Fruit fly (Drosophila melanogaster) whole organism, pupa: ENCODE results near the gene Grip128.
A peak's percentile ranks its signal among the peaks of the same experiment; 100 is the strongest.

Experiments
- CG10348 ChIP-seq: fragments of 200-800 bp; sonication (Bioruptor generic); IDR thresholded peaks from 2 replicates; pipeline ENCODE4 v1.3.6; 2022; ENCODE audit warnings: missing biosample characterization, missing genetic modification characterization
- CG12605 ChIP-seq: fragments of 200-800 bp; sonication (Bioruptor generic); IDR thresholded peaks from 2 replicates; pipeline ENCODE4 v1.3.6; 2022; ENCODE audit warnings: missing biosample characterization, missing genetic modification characterization
- CG13204 ChIP-seq: fragments of 200-800 bp; sonication (Bioruptor generic); optimal IDR thresholded peaks from 2 replicates; lab custom pipeline; 2018; ENCODE audit warnings: missing biosample characterization, mild to moderate bottlenecking, missing genetic modification characterization, moderate library complexity
- CG14655 ChIP-seq: fragments of 200-800 bp; sonication (Bioruptor generic); optimal IDR thresholded peaks from 3 replicates; lab custom pipeline; 2017; ENCODE audit warnings: mild to moderate bottlenecking, missing biosample characterization, missing genetic modification reagents, missing genetic modification characterization
- CG15710 ChIP-seq: fragments of 200-800 bp; sonication (Bioruptor generic); optimal IDR thresholded peaks from 2 replicates; lab custom pipeline; 2018; ENCODE audit warnings: missing biosample characterization, mild to moderate bottlenecking, missing genetic modification characterization, moderate library complexity
- CG17806 ChIP-seq: fragments of 200-800 bp; sonication (Bioruptor generic); optimal IDR thresholded peaks from 2 replicates; lab custom pipeline; 2018; ENCODE audit warnings: missing biosample characterization, mild to moderate bottlenecking, missing genetic modification characterization, moderate library complexity
- CG32121 ChIP-seq: fragments of 200-800 bp; sonication (Bioruptor generic); IDR thresholded peaks from 2 replicates; pipeline ENCODE4 v1.3.6; 2022; ENCODE audit warnings: missing biosample characterization, missing genetic modification characterization
- CG34367 ChIP-seq: fragments of 200-800 bp; sonication (Bioruptor generic); optimal IDR thresholded peaks from 2 replicates; lab custom pipeline; 2018; ENCODE audit warnings: missing biosample characterization, mild to moderate bottlenecking, missing genetic modification characterization
- CG4496 ChIP-seq: fragments of 200-800 bp; sonication (Bioruptor generic); IDR thresholded peaks from 3 replicates; pipeline ENCODE4 v1.3.6; 2022; ENCODE audit warnings: missing biosample characterization, missing genetic modification characterization
- CG8159 ChIP-seq: fragments of 200-800 bp; sonication (Bioruptor generic); optimal IDR thresholded peaks from 3 replicates; lab custom pipeline; 2018; ENCODE audit warnings: missing biosample characterization, mild to moderate bottlenecking, missing genetic modification characterization, moderate library complexity
- CG8301 ChIP-seq: fragments of 200-800 bp; sonication (Bioruptor generic); optimal IDR thresholded peaks from 2 replicates; lab custom pipeline; 2018; ENCODE audit warnings: missing biosample characterization, mild to moderate bottlenecking, missing genetic modification characterization
- CG9948 ChIP-seq: fragments of 200-800 bp; sonication (Bioruptor generic); optimal IDR thresholded peaks from 2 replicates; lab custom pipeline; 2018; ENCODE audit warnings: missing biosample characterization, mild to moderate bottlenecking, missing genetic modification characterization, moderate library complexity
- D1 ChIP-seq: fragments of 200-800 bp; sonication (Bioruptor generic); optimal IDR thresholded peaks from 2 replicates; lab custom pipeline; 2018; ENCODE audit warnings: missing biosample characterization, mild to moderate bottlenecking, missing genetic modification characterization, moderate library complexity
- EcR ChIP-seq: fragments of 200-800 bp; sonication (Bioruptor generic); optimal IDR thresholded peaks from 3 replicates; lab custom pipeline; 2019; ENCODE audit warnings: missing biosample characterization, missing genetic modification characterization, mild to moderate bottlenecking, moderate library complexity, missing genetic modification reagents
- Ets98B ChIP-seq: fragments of 200-800 bp; sonication (Bioruptor generic); IDR thresholded peaks from 2 replicates; pipeline ENCODE4 v1.3.6; 2022; ENCODE audit warnings: missing biosample characterization, missing genetic modification characterization
- Pif1A ChIP-seq: fragments of 200-800 bp; sonication (Bioruptor generic); optimal IDR thresholded peaks from 3 replicates; lab custom pipeline; 2016; ENCODE audit warnings: missing biosample characterization, missing genetic modification characterization
- Pif1B ChIP-seq: fragments of 200-800 bp; sonication (Bioruptor generic); optimal IDR thresholded peaks from 3 replicates; lab custom pipeline; 2016; ENCODE audit warnings: missing biosample characterization, missing genetic modification characterization
- Snoo ChIP-seq: fragments of 200-800 bp; sonication (Bioruptor generic); optimal IDR thresholded peaks from 3 replicates; lab custom pipeline; 2017; ENCODE audit warnings: missing biosample characterization, mild to moderate bottlenecking, missing genetic modification characterization, inconsistent platforms
- fd96Ca ChIP-seq: fragments of 200-800 bp; sonication (Bioruptor generic); IDR thresholded peaks from 3 replicates; pipeline ENCODE4 v1.3.6; 2022; ENCODE audit warnings: missing biosample characterization, missing genetic modification characterization
- gl ChIP-seq: fragments of 200-800 bp; sonication (Bioruptor generic); optimal IDR thresholded peaks from 2 replicates; lab custom pipeline; 2018; ENCODE audit warnings: missing biosample characterization, mild to moderate bottlenecking, missing genetic modification characterization
- rn ChIP-seq: fragments of 200-800 bp; sonication (Bioruptor generic); IDR thresholded peaks from 2 replicates; pipeline ENCODE4 v1.3.6; 2022; ENCODE audit warnings: missing biosample characterization, missing genetic modification characterization

Gene Grip128

DNA sequence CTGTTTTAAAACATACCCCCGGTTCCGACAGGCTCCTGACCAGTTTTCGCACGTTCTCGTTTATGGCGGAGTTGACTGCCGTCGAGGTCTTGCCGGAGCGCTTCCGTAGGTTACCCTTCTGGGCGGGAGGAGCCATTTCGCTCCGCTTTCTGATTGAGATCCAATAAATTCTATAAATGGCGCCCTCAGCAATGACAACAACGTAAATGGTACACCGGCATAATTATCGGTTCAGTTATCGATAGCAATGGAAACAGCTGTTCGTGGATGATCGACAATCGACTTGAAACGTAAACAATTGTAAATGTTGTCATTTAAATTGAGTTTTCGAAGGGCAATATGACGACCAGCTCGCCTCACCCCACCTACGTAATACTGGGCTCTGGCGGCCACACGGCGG lies at the start of gene Grip128, which contains the start of gene Alg14:
Grip128 (minus strand) TSS at position 216 of the 400 bp plus-strand sequence.
Alg14 (plus strand) TSS at position 261 of the 400 bp plus-strand sequence.
- no peak for TF ChIP-seq CG14655 (GFP tag; lab: Kevin White, UChicago)
- TF ChIP-seq CG15710 (tag; lab: Kevin White, UChicago), result no peak
- no peak for TF ChIP-seq Pif1A
- no peak for TF ChIP-seq CG17806 (tag; lab: Kevin White, UChicago)
- no peak for TF ChIP-seq CG13204 (GFP tag; lab: Kevin White, UChicago)
- no peak for TF ChIP-seq EcR (GFP tag; lab: Kevin White, UChicago)
- no peak for TF ChIP-seq D1
- TF ChIP-seq gl (tag; lab: Kevin White, UChicago), result no peak
- TF ChIP-seq CG10348, result no peak
- TF ChIP-seq, all 21 proteins: peak for 0

DNA sequence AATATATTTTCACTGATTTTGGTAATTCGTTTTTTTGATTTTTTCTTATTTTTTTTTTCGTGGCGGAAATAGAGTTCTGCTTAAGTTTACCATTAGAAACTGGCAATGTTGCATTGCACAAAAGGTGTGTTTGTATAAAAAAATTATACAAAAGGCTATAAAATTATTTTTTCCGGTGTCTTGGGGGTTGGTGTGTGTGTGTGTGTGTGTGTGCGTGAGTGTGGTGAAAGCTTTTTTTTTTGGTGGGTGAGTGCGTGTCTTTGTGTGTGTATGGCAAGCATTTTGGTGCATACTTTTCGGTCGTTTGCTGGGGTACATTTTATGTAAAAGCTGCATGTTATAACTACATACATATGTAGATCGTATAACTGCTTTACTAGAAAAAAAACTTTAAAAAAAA lies 39.5 kb upstream of the Grip128 start:
- TF ChIP-seq CG17806 (tag; lab: Kevin White, UChicago) (no peak), CG32121 (0 out of 2 replicates have a peak, but pooled peaks have one; percentile 20), CG4496 (GFP tag; lab: Robert Waterston, UW) (peak; percentile 22; the same call in 1 of the 3 replicates)

DNA sequence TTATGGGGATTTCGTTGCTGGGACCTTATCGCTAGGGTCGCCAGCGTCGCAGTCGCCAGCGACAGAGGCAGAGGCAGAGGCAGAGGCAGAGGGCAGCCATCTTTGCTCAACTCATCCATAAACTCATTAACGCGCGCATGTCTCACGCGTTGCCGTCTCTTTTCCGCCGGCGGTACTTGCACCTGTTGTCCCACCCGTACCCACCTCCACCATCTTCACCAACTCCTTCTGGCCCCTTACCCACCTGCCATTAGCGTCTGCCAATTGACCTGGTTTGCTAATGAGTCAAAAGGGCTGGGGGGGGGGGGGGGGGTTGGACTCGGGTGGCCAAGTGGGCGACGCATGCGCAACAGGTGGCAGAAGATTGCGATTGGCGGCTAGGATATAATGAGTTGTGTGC lies 30.9 kb upstream of the Grip128 start:
- no peak for TF ChIP-seq Snoo (tag; lab: Kevin White, UChicago)
- no peak for TF ChIP-seq gl (tag; lab: Kevin White, UChicago)
- TF ChIP-seq fd96Ca (GFP tag; lab: Robert Waterston, UW), result no peak
- TF ChIP-seq Ets98B, result no peak
- no peak for TF ChIP-seq CG17806 (tag; lab: Kevin White, UChicago)
- TF ChIP-seq Pif1B (GFP tag; lab: Kevin White, UChicago), result no peak
- TF ChIP-seq Pif1A, result no peak
- no peak for TF ChIP-seq CG13204 (GFP tag; lab: Kevin White, UChicago)
- no peak for TF ChIP-seq CG32121
- TF ChIP-seq D1, result no peak
- no peak for TF ChIP-seq CG8301 (tag; lab: Kevin White, UChicago)
- TF ChIP-seq CG15710 (tag; lab: Kevin White, UChicago), result no peak
- TF ChIP-seq rn (GFP tag; lab: Robert Waterston, UW), result no peak
- TF ChIP-seq CG4496 (GFP tag; lab: Robert Waterston, UW), result no peak
- no peak for TF ChIP-seq CG12605 (GFP tag; lab: Robert Waterston, UW)
- TF ChIP-seq CG10348, result no peak
- TF ChIP-seq CG8159 (tag; lab: Kevin White, UChicago), result no peak
- no peak for TF ChIP-seq CG14655 (GFP tag; lab: Kevin White, UChicago)
- no peak for TF ChIP-seq EcR (GFP tag; lab: Kevin White, UChicago)
- no peak for TF ChIP-seq CG34367 (tag; lab: Kevin White, UChicago)

DNA sequence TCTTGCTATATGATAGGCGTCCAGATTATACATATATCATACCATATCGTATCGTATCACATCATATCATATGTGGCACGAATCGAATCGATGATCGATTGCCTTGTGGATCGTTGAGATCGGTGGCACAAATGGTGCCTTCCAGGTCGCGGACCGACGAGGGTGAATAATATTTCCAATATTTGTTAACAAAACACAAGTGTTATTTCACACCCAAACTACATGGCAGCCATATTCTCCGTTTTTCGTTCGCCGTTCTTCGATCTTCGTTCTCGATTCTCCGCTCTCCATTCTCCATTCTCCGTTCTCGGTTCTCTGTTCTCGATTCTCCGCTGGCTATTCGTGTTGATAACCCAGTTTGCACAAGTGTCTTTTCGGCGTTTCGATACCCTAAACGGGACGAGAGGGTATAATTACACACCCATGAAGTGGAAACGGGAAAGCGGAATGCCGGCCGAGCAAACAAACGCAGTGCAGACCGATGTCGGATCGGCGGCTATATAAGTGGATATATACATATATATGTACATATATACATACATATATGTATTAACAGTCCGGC lies 29.9 kb upstream of the Grip128 start:
- no peak for TF ChIP-seq CG17806 (tag; lab: Kevin White, UChicago)
- no peak for TF ChIP-seq EcR (GFP tag; lab: Kevin White, UChicago)
- no peak for TF ChIP-seq CG9948 (tag; lab: Kevin White, UChicago)

DNA sequence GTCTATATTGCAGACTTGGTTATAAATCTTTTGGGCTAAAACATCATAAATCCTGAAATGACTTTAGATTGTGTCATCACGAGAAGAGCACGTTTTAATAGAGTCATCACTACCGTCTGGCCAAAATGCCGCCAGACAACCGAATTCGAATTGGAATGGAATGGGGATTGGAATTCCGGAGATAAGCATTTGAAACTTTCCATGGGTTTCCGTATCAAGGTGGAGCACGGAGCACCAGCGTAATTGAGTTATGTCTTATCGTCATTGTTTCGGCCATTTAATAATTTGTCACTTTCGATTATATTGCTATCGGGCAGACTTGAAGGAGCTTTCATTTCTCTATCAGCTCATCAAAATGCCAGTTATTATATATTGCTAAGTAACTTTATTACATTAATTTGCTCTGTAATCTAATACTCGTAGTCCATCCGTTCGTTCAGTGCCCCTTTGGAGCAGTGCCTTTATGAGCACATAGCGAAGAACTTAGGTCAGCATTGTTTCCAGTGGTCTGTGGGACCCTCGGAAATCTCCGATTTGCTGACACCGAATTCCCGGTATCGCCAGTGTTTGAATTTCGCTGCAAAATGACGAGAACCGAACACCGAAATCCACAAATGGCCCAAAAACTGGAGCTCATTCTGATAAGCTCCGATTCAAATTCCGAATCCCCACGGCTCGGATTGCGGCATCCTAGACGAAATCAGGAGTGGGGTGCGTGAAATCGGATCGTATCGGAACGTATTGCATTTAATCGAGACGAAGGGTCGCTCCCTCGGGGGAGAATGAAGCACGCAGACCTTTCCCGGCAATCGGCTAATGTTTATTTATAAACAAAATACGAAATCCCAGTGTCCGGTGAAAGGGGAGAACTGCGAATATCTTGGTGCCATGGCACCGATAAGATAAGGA lies 28.3 kb upstream of the Grip128 start:
- no peak for TF ChIP-seq CG9948 (tag; lab: Kevin White, UChicago)
- no peak for TF ChIP-seq CG12605 (GFP tag; lab: Robert Waterston, UW)
- no peak for TF ChIP-seq EcR (GFP tag; lab: Kevin White, UChicago)
- TF ChIP-seq gl (tag; lab: Kevin White, UChicago), result no peak
- TF ChIP-seq CG14655 (GFP tag; lab: Kevin White, UChicago), result no peak
- TF ChIP-seq CG17806 (tag; lab: Kevin White, UChicago), result no peak
- no peak for TF ChIP-seq Pif1A
- no peak for TF ChIP-seq CG34367 (tag; lab: Kevin White, UChicago)
- TF ChIP-seq D1, result no peak
- no peak for TF ChIP-seq CG8159 (tag; lab: Kevin White, UChicago)
- TF ChIP-seq CG15710 (tag; lab: Kevin White, UChicago), result no peak
- no peak for TF ChIP-seq CG32121
- TF ChIP-seq CG4496 (GFP tag; lab: Robert Waterston, UW), result no peak
- TF ChIP-seq Pif1B (GFP tag; lab: Kevin White, UChicago), result no peak
- no peak for TF ChIP-seq CG8301 (tag; lab: Kevin White, UChicago)
- TF ChIP-seq Snoo (tag; lab: Kevin White, UChicago), result no peak
- no peak for TF ChIP-seq Ets98B
- no peak for TF ChIP-seq CG13204 (GFP tag; lab: Kevin White, UChicago)

DNA sequence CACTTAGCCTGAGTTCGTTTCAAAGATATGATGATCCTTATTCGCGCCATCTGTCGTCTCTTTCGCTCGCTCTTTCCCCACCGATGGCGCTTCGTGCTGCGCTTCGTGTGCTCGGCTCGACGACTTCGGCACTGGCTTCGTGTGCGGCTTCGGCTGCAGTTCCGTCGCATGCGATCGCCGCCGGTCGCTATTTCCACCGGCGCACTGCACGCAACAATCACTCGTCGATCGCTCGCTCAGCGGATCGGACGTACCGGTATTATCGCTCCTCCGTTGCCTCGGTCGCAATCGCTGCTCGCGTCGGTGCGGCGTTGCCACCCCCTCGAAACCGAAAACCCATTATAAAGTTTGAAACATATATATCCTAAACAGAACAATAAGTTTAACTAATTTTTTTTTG lies 26.9 kb upstream of the Grip128 start:
- TF ChIP-seq Pif1B (GFP tag; lab: Kevin White, UChicago), result peak; percentile 13
- TF ChIP-seq CG9948 (tag; lab: Kevin White, UChicago), result no peak
- TF ChIP-seq Pif1A, result peak; percentile 51
- no peak for TF ChIP-seq CG10348
- TF ChIP-seq EcR (GFP tag; lab: Kevin White, UChicago), result no peak
- peak; percentile 13 for TF ChIP-seq CG15710 (tag; lab: Kevin White, UChicago)
- peak; percentile 3 for TF ChIP-seq CG34367 (tag; lab: Kevin White, UChicago)
- peak; percentile 48; the same call in 1 of the 2 replicates for TF ChIP-seq Ets98B
- TF ChIP-seq CG8159 (tag; lab: Kevin White, UChicago), result peak; percentile 25
- TF ChIP-seq fd96Ca (GFP tag; lab: Robert Waterston, UW), result 0 out of 3 replicates have a peak, but pooled peaks have one; percentile 12
- peak; percentile 52 for TF ChIP-seq CG13204 (GFP tag; lab: Kevin White, UChicago)
- peak; percentile 13 for TF ChIP-seq Snoo (tag; lab: Kevin White, UChicago)
- TF ChIP-seq CG4496 (GFP tag; lab: Robert Waterston, UW), result peak; percentile 87
